Worm (Caenorhabditis elegans) whole organism, L3 larva: ENCODE results near the gene prx-5.

Experiments
- R02D3.7 ChIP-seq: fragments of 150-350 bp; optimal IDR thresholded peaks from 2 replicates; lab custom pipeline; 2014; ENCODE audit warnings: missing biosample characterization, missing genetic modification characterization
- ZK546.5 ChIP-seq: sonication (generic microtip); optimal IDR thresholded peaks from 2 replicates; lab custom pipeline; 2017; ENCODE audit warnings: missing biosample characterization, missing genetic modification characterization
- aly-2 ChIP-seq: fragments of 150-350 bp; optimal IDR thresholded peaks from 2 replicates; lab custom pipeline; 2014; ENCODE audit warnings: missing biosample characterization, missing genetic modification characterization
- ama-1 ChIP-seq: fragments of 150-350 bp; optimal IDR thresholded peaks from 2 replicates; lab custom pipeline; 2018
- ceh-28 ChIP-seq: fragments of 150-350 bp; optimal IDR thresholded peaks from 2 replicates; lab custom pipeline; 2014; ENCODE audit warnings: missing biosample characterization, missing genetic modification reagents, missing genetic modification characterization
- ceh-82 ChIP-seq: fragments of 150-350 bp; optimal IDR thresholded peaks from 2 replicates; lab custom pipeline; 2014; ENCODE audit warnings: missing biosample characterization, missing genetic modification characterization
- daf-12 ChIP-seq: fragments of 150-350 bp; optimal IDR thresholded peaks from 2 replicates; lab custom pipeline; 2014; ENCODE audit warnings: missing biosample characterization, missing genetic modification reagents, missing genetic modification characterization
- egl-27 ChIP-seq: sonication (generic microtip); optimal IDR thresholded peaks from 4 replicates; lab custom pipeline; 2017; ENCODE audit warnings: missing biosample characterization, missing genetic modification reagents, missing genetic modification characterization
- egl-5 ChIP-seq: fragments of 150-350 bp; optimal IDR thresholded peaks from 2 replicates; lab custom pipeline; 2017; ENCODE audit warnings: missing biosample characterization, missing genetic modification reagents, missing genetic modification characterization, inconsistent platforms
- elt-1 ChIP-seq: fragments of 150-350 bp; optimal IDR thresholded peaks from 2 replicates; lab custom pipeline; 2014; ENCODE audit warnings: missing biosample characterization, missing genetic modification characterization
- elt-2 ChIP-seq: sonication (generic microtip); optimal IDR thresholded peaks from 2 replicates; lab custom pipeline; 2016; ENCODE audit warnings: missing genetic modification reagents, mild to moderate bottlenecking, missing genetic modification characterization, missing compliant biosample characterization
- elt-3 ChIP-seq, 3 experiments: fragments of 150-350 bp in 1 of 3; sonication (generic microtip) in 2 of 3; optimal IDR thresholded peaks; 2 replicates in 2 of 3; 4 replicates in 1 of 3; lab custom pipeline; 2014 to 2017; ENCODE audit warnings: missing biosample characterization in 3 of 3, missing genetic modification characterization in 3 of 3
- eor-1 ChIP-seq, 2 experiments: fragments of 150-350 bp; optimal IDR thresholded peaks; 2 replicates each; lab custom pipeline; 2014 to 2018; ENCODE audit warnings: missing biosample characterization in 2 of 2, missing genetic modification characterization in 2 of 2
- fkh-10 ChIP-seq: sonication (generic microtip); optimal IDR thresholded peaks from 2 replicates; lab custom pipeline; 2017; ENCODE audit warnings: missing biosample characterization, missing genetic modification reagents, missing genetic modification characterization
- fos-1 ChIP-seq: fragments of 150-350 bp; optimal IDR thresholded peaks from 2 replicates; lab custom pipeline; 2014; ENCODE audit warnings: missing biosample characterization, missing genetic modification characterization
- hmg-11 ChIP-seq: sonication (generic microtip); optimal IDR thresholded peaks from 2 replicates; lab custom pipeline; 2016; ENCODE audit warnings: missing genetic modification characterization, missing compliant biosample characterization
- jun-1 ChIP-seq: fragments of 150-350 bp; optimal IDR thresholded peaks from 2 replicates; lab custom pipeline; 2014; ENCODE audit warnings: missing biosample characterization, missing genetic modification reagents, missing genetic modification characterization
- lin-15B ChIP-seq: fragments of 150-350 bp; optimal IDR thresholded peaks from 2 replicates; lab custom pipeline; 2014; ENCODE audit warnings: missing biosample characterization, missing genetic modification characterization
- mdl-1 ChIP-seq: fragments of 150-350 bp; optimal IDR thresholded peaks from 2 replicates; lab custom pipeline; 2014; ENCODE audit warnings: missing biosample characterization, missing genetic modification characterization
- nfya-1 ChIP-seq: sonication (generic microtip); optimal IDR thresholded peaks from 2 replicates; lab custom pipeline; 2017; ENCODE audit warnings: missing genetic modification characterization, mild to moderate bottlenecking, missing compliant biosample characterization, antibody characterized with exemption, moderate library complexity; ENCODE audit not compliant: insufficient read depth
- nhr-11 ChIP-seq: fragments of 150-350 bp; optimal IDR thresholded peaks from 2 replicates; lab custom pipeline; 2014; ENCODE audit warnings: missing biosample characterization, missing genetic modification characterization
- nhr-12 ChIP-seq: fragments of 150-350 bp; optimal IDR thresholded peaks from 2 replicates; lab custom pipeline; 2014; ENCODE audit warnings: missing biosample characterization, missing genetic modification characterization
- nhr-23 ChIP-seq: fragments of 150-350 bp; optimal IDR thresholded peaks from 2 replicates; lab custom pipeline; 2014; ENCODE audit warnings: missing biosample characterization, missing genetic modification reagents, missing genetic modification characterization
- nhr-237 ChIP-seq: fragments of 150-350 bp; optimal IDR thresholded peaks from 2 replicates; lab custom pipeline; 2014; ENCODE audit warnings: missing biosample characterization, missing genetic modification characterization
- nhr-25 ChIP-seq: sonication (generic microtip); optimal IDR thresholded peaks from 2 replicates; lab custom pipeline; 2017; ENCODE audit warnings: missing biosample characterization, missing genetic modification characterization
- nhr-28 ChIP-seq: fragments of 150-350 bp; optimal IDR thresholded peaks from 2 replicates; lab custom pipeline; 2014; ENCODE audit warnings: missing biosample characterization, missing genetic modification characterization
- nhr-67 ChIP-seq: fragments of 150-350 bp; optimal IDR thresholded peaks from 2 replicates; lab custom pipeline; 2014; ENCODE audit warnings: missing biosample characterization, missing genetic modification characterization
- nhr-76 ChIP-seq: fragments of 150-350 bp; sonication (generic microtip); optimal IDR thresholded peaks from 5 replicates; lab custom pipeline; 2014; ENCODE audit warnings: missing biosample characterization, missing genetic modification characterization
- nhr-77 ChIP-seq: fragments of 150-350 bp; optimal IDR thresholded peaks from 2 replicates; lab custom pipeline; 2014; ENCODE audit warnings: missing biosample characterization, missing genetic modification characterization
- pha-4 ChIP-seq: fragments of 150-350 bp; optimal IDR thresholded peaks from 2 replicates; lab custom pipeline; 2014; ENCODE audit warnings: missing biosample characterization, missing genetic modification reagents, missing genetic modification characterization
- pqm-1 ChIP-seq: fragments of 150-350 bp; optimal IDR thresholded peaks from 2 replicates; lab custom pipeline; 2017; ENCODE audit warnings: missing biosample characterization, missing genetic modification characterization, inconsistent platforms
- skn-1 ChIP-seq: fragments of 150-350 bp; optimal IDR thresholded peaks from 2 replicates; lab custom pipeline; 2014; ENCODE audit warnings: missing biosample characterization, missing genetic modification characterization
- snpc-4 ChIP-seq: fragments of 150-350 bp; optimal IDR thresholded peaks from 2 replicates; lab custom pipeline; 2014; ENCODE audit warnings: missing biosample characterization, missing genetic modification characterization
- unc-39 ChIP-seq: sonication (generic microtip); optimal IDR thresholded peaks from 4 replicates; lab custom pipeline; 2017; ENCODE audit warnings: missing biosample characterization, missing genetic modification characterization
- unc-62 ChIP-seq: fragments of 150-350 bp; sonication (generic microtip); optimal IDR thresholded peaks from 4 replicates; lab custom pipeline; 2014; ENCODE audit warnings: missing biosample characterization, missing genetic modification reagents, missing genetic modification characterization
- ztf-4 ChIP-seq: fragments of 150-350 bp; optimal IDR thresholded peaks from 2 replicates; lab custom pipeline; 2014; ENCODE audit warnings: missing biosample characterization, missing genetic modification characterization

Gene prx-5

DNA sequence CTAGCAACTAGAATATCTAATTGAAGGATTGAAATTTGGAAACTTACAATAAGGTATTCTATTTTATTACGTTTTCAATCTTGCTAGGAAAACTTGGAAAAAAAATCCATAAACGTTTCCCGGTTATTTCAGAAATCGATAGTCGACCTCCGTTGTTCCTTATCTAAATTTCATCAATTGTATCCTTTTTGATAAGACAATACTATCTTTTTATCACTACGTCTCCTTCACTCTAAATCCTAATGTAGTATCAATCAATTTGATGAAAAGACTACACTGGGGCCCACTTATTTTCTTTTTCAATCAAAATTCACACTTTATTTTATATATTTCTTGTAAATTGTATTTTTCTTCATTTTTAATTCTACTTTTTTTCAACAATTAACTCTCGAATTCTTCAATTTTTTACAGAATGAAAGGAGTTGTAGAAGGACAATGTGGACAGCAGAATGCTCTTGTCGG is at the start of gene prx-5:
Gene prx-5, plus strand, starts transcription at position 412 of the 462 bp plus-strand sequence.
- TF ChIP-seq pqm-1 (tag; lab: Kevin White, UChicago) (peak; percentile 50), nhr-76 (tag; lab: Kevin White, UChicago) (no peak), ceh-28 (peak; percentile 43), elt-2 (peak; percentile 67), lin-15B (tag; lab: Kevin White, UChicago) (no peak)

DNA sequence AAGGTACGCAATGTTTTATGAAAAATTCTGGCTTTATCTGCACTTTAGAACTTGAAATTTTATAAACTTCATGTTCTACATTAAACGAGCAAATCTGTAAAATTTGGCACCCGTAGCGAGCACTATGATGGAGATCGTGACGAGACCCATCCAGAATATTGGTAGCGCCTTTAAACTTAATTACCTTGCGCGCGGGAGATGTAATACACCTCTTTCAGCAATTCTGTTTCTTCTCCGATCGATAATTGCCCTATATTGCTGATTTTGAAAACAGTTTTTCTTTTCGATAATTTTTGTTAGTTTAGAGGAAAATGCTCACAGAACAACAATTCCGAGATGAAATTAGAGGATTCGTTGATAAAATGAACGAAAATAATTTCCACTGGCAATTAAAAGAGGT is 45.8 kb upstream of the prx-5 start, which contains the start of gene atg-10:
Gene atg-10, plus strand, starts transcription at position 301 of the 400 bp plus-strand sequence.
- no peak for TF ChIP-seq ZK546.5 (tag; lab: Kevin White, UChicago)
- TF ChIP-seq nhr-12 (tag; lab: Kevin White, UChicago) = no peak
- no peak for TF ChIP-seq fos-1
- no peak for TF ChIP-seq ceh-28
- no peak for TF ChIP-seq elt-1
- no peak for TF ChIP-seq nhr-25
- TF ChIP-seq jun-1 (tag; lab: Kevin White, UChicago) = no peak
- TF ChIP-seq ztf-4 (tag; lab: Kevin White, UChicago) = no peak
- no peak for TF ChIP-seq lin-15B (tag; lab: Kevin White, UChicago)
- TF ChIP-seq egl-27 (tag; lab: Kevin White, UChicago) = no peak
- no peak for TF ChIP-seq nhr-77 (tag; lab: Kevin White, UChicago)
- no peak for TF ChIP-seq nhr-23 (tag; lab: Kevin White, UChicago)
- TF ChIP-seq elt-2 = no peak
- no peak for TF ChIP-seq nhr-28 (tag; lab: Kevin White, UChicago)
- TF ChIP-seq aly-2 = no peak
- TF ChIP-seq nhr-237 (tag; lab: Kevin White, UChicago) = no peak
- TF ChIP-seq nfya-1 (tag; lab: Kevin White, UChicago) = no peak

DNA sequence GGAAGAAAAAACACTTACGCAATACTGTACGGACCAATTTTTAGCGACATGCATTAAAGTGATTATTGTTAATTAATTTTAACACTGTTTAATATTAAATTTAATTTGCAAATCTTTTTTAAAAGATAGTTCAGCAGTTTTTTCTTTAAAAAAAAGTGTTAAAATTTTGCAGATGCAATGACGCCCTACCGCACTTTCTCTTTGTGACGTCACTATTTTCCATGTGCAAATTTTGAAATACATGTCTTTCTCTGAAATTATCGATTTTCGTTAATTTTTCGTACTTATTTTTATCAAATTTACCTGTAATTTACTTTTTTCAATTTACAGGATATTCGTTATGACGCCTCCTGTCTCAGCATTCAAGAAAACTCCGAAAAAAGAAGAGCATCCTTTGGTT is 43.1 kb upstream of the prx-5 start, which contains the start of the genes piga-1 and eif-2Bepsilon:
Gene piga-1, minus strand, starts transcription at position 174 of the 400 bp plus-strand sequence.
Gene eif-2Bepsilon, plus strand, starts transcription at position 331 of the 400 bp plus-strand sequence.
- TF ChIP-seq skn-1 (tag; lab: Kevin White, UChicago) (no peak), ama-1 (no peak), elt-1 (no peak), ceh-82 (tag; lab: Kevin White, UChicago) (no peak), nhr-11 (tag; lab: Kevin White, UChicago) (no peak), lin-15B (tag; lab: Kevin White, UChicago) (peak; percentile 56), ZK546.5 (tag; lab: Kevin White, UChicago) (no peak), eor-1 (tag; optimal IDR thresholded peaks at IDR 0.05; lab: Kevin White, UChicago) (no peak), ztf-4 (tag; lab: Kevin White, UChicago) (no peak), unc-62 (GFP tag; lab: Kevin White, UChicago) (no peak), nhr-67 (tag; lab: Kevin White, UChicago) (no peak), nhr-28 (tag; lab: Kevin White, UChicago) (no peak), jun-1 (tag; lab: Kevin White, UChicago) (no peak), daf-12 (tag; lab: Kevin White, UChicago) (no peak), ceh-28 (peak; percentile 31), fkh-10 (no peak), elt-2 (peak; percentile 2), elt-3 (tag; optimal IDR thresholded peaks at IDR 0.05; lab: Kevin White, UChicago) (no peak), R02D3.7 (tag; lab: Kevin White, UChicago) (no peak), unc-39 (tag; lab: Kevin White, UChicago) (no peak), mdl-1 (tag; lab: Kevin White, UChicago) (no peak), nhr-23 (tag; lab: Kevin White, UChicago) (no peak), pqm-1 (tag; lab: Kevin White, UChicago) (no peak), pha-4 (peak; percentile 74)

DNA sequence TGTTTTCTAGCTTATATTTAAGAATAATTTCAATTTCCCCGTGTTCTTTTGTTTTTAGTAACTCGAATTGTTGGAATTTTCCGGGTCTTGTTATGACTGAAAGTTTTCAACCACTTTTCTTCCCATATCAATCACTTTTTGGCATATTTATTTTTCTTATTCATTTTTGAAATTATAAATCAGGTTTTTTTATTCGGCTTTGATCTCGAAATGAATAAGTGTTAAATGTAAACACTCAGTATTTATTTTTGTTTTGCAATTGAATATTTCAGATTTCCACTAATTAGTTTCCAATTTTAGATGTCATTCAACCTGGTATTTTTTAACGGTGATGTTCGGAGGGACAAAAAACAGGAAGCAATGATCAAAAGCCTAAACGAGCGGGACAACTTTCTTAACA is 40.1 kb upstream of the prx-5 start, which contains the start of gene etc-1:
Gene etc-1, plus strand, starts transcription at position 301 of the 400 bp plus-strand sequence.
- TF ChIP-seq fos-1 (no peak), nhr-67 (tag; lab: Kevin White, UChicago) (no peak), snpc-4 (tag; lab: Kevin White, UChicago) (no peak), egl-5 (tag; lab: Kevin White, UChicago) (no peak), pha-4 (no peak), pqm-1 (tag; lab: Kevin White, UChicago) (no peak), egl-27 (tag; lab: Kevin White, UChicago) (no peak), hmg-11 (tag; lab: Kevin White, UChicago) (no peak), nhr-23 (tag; lab: Kevin White, UChicago) (no peak), R02D3.7 (tag; lab: Kevin White, UChicago) (no peak), ceh-28 (no peak)
- TF ChIP-seq, all 47 proteins: peak for 0
